Fruit fly (Drosophila melanogaster) whole organism, wandering third instar larva: ENCODE results near the gene Osi4.

Experiments
- CG9705 ChIP-seq: fragments of 200-800 bp; sonication (Bioruptor generic); optimal IDR thresholded peaks from 2 replicates; lab custom pipeline; 2018; ENCODE audit warnings: missing biosample characterization, mild to moderate bottlenecking, missing genetic modification characterization
- OdsH ChIP-seq: fragments of 200-800 bp; sonication (Bioruptor generic); optimal IDR thresholded peaks from 2 replicates; lab custom pipeline; 2016; ENCODE audit warnings: missing biosample characterization, mild to moderate bottlenecking, missing genetic modification characterization
- Rel ChIP-seq, 2 experiments: fragments of 200-800 bp; sonication (Bioruptor generic) in 1 of 2; optimal IDR thresholded peaks; 2 replicates in 1 of 2; 3 replicates in 1 of 2; lab custom pipeline; 2016 to 2019; ENCODE audit warnings: mild to moderate bottlenecking in 2 of 2, missing biosample characterization in 2 of 2, missing genetic modification characterization in 2 of 2, moderate library complexity in 1 of 2
- Vsx2 ChIP-seq: fragments of 200-300, 225-300 bp; sonication (Bioruptor generic); optimal IDR thresholded peaks from 2 replicates; lab custom pipeline; 2018; ENCODE audit warnings: missing biosample characterization, missing genetic modification characterization; ENCODE audit not compliant: partially characterized antibody
- dmrt93B ChIP-seq: fragments of 200-800 bp; sonication (Bioruptor generic); optimal IDR thresholded peaks from 2 replicates; lab custom pipeline; 2018; ENCODE audit warnings: missing biosample characterization, mild to moderate bottlenecking, missing genetic modification characterization
- ey ChIP-seq: fragments of 200-800 bp; sonication (Bioruptor generic); optimal IDR thresholded peaks from 2 replicates; lab custom pipeline; 2016; ENCODE audit warnings: missing biosample characterization, missing genetic modification characterization
- foxo ChIP-seq, 2 experiments: fragments of 200-800 bp; sonication (Bioruptor generic); optimal IDR thresholded peaks; 2 replicates in 1 of 2; 3 replicates in 1 of 2; lab custom pipeline; 2016 to 2017; ENCODE audit warnings: missing biosample characterization in 2 of 2, missing genetic modification characterization in 2 of 2
- h ChIP-seq: fragments of 200-800 bp; sonication (Bioruptor generic); optimal IDR thresholded peaks from 3 replicates; lab custom pipeline; 2016; ENCODE audit warnings: missing biosample characterization, mild to moderate bottlenecking, missing genetic modification characterization
- pan ChIP-seq: fragments of >200 bp; optimal IDR thresholded peaks from 2 replicates; lab custom pipeline; 2017
- rgr ChIP-seq: fragments of 200-800 bp; sonication (Bioruptor generic); optimal IDR thresholded peaks from 3 replicates; lab custom pipeline; 2016; ENCODE audit warnings: missing biosample characterization, mild to moderate bottlenecking, missing genetic modification characterization
- sv ChIP-seq: fragments of 200-800 bp; sonication (Bioruptor generic); optimal IDR thresholded peaks from 3 replicates; lab custom pipeline; 2016; ENCODE audit warnings: missing biosample characterization, missing genetic modification characterization
- usp ChIP-seq: fragments of >200 bp; optimal IDR thresholded peaks from 2 replicates; lab custom pipeline; 2017; ENCODE audit warnings: missing biosample characterization, missing genetic modification characterization

- no peak for TF ChIP-seq dmrt93B (GFP tag; lab: Kevin White, UChicago)
- no peak for TF ChIP-seq sv
- TF ChIP-seq usp (GFP tag; lab: Kevin White, UChicago), result no peak
- TF ChIP-seq h (GFP tag; lab: Kevin White, UChicago), result no peak
- no peak for TF ChIP-seq pan (lab: Kevin White, UChicago)
- TF ChIP-seq foxo (GFP tag; optimal IDR thresholded peaks at IDR 0.05; lab: Kevin White, UChicago), result no peak
- TF ChIP-seq ey (GFP tag; lab: Kevin White, UChicago), result no peak
- TF ChIP-seq OdsH, result no peak
- TF ChIP-seq rgr (GFP tag; lab: Kevin White, UChicago), result no peak
- no peak for TF ChIP-seq CG9705 (GFP tag; lab: Kevin White, UChicago)
- TF ChIP-seq Rel (GFP tag; optimal IDR thresholded peaks at IDR 0.05; lab: Kevin White, UChicago), result no peak
- no peak for TF ChIP-seq Rel (tag; optimal IDR thresholded peaks at IDR 0.05; lab: Kevin White, UChicago)
- no peak for TF ChIP-seq Vsx2 (GFP tag; lab: Kevin White, UChicago)
Observed at dm6 chr3R:6233104-6233503, 11.5 kb upstream of the Osi4 start.
